Worm (Caenorhabditis elegans): ENCODE data around the gene pak-1.

Gene pak-1

ce11 chrX:6048508-6048907, at the start of gene pak-1:
TSS of gene pak-1 (minus strand) at chrX:6048608.
- no peak for TF ChIP-seq unc-62 (GFP tag; optimal IDR thresholded peaks at IDR 0.05)

- TF ChIP-seq unc-62 (GFP tag; optimal IDR thresholded peaks at IDR 0.05), result no peak
Observed at ce11 chrX:6097551-6097950, 49.1 kb upstream of the pak-1 start, which contains the start of gene C15H9.4. TSS of gene C15H9.4 (plus strand) at chrX:6097643.

- no peak for TF ChIP-seq unc-62 (GFP tag; optimal IDR thresholded peaks at IDR 0.05)
Observed at ce11 chrX:6093046-6093445, 44.6 kb upstream of the pak-1 start, which contains the start of gene C15H9.5. TSS of gene C15H9.5 (plus strand) at chrX:6093300.

- TF ChIP-seq unc-62 (GFP tag; optimal IDR thresholded peaks at IDR 0.05), result no peak
Observed at ce11 chrX:6092533-6092932, 44.1 kb upstream of the pak-1 start.

ce11 chrX:6091967-6092366, 43.6 kb upstream of the pak-1 start, which contains the start of gene hsp-3:
TSS of gene hsp-3 (minus strand) at chrX:6092124.
- no peak for TF ChIP-seq unc-62 (GFP tag; optimal IDR thresholded peaks at IDR 0.05)

ce11 chrX:6090779-6091178, 42.4 kb upstream of the pak-1 start:
- TF ChIP-seq unc-62 (GFP tag; optimal IDR thresholded peaks at IDR 0.05), result no peak

- TF ChIP-seq unc-62 (GFP tag; optimal IDR thresholded peaks at IDR 0.05), result no peak
Observed at ce11 chrX:6088718-6089117, 40.3 kb upstream of the pak-1 start.

- TF ChIP-seq unc-62 (GFP tag; optimal IDR thresholded peaks at IDR 0.05), result no peak
Observed at ce11 chrX:6087676-6088075, 39.3 kb upstream of the pak-1 start, which contains the start of gene C45B2.8. TSS of gene C45B2.8 (plus strand) at chrX:6087976.

- TF ChIP-seq unc-62 (GFP tag; optimal IDR thresholded peaks at IDR 0.05), result no peak
Observed at ce11 chrX:6085824-6086223, 37.4 kb upstream of the pak-1 start, which contains the start of gene C45B2.1. TSS of gene C45B2.1 (plus strand) at chrX:6086124.

- no peak for TF ChIP-seq unc-62 (GFP tag; optimal IDR thresholded peaks at IDR 0.05)
Observed at ce11 chrX:6084439-6084838, 36.0 kb upstream of the pak-1 start, which contains the start of gene C45B2.2. TSS of gene C45B2.2 (plus strand) at chrX:6084739.

- TF ChIP-seq unc-62 (GFP tag; optimal IDR thresholded peaks at IDR 0.05), result no peak
Observed at ce11 chrX:6082660-6083059, 34.3 kb upstream of the pak-1 start, which contains the start of gene C45B2.3. TSS of gene C45B2.3 (plus strand) at chrX:6082960.

- no peak for TF ChIP-seq unc-62 (GFP tag; optimal IDR thresholded peaks at IDR 0.05)
Observed at ce11 chrX:6081793-6082192, 33.4 kb upstream of the pak-1 start.

- TF ChIP-seq unc-62 (GFP tag; optimal IDR thresholded peaks at IDR 0.05), result no peak
Observed at ce11 chrX:6075209-6075608, 26.8 kb upstream of the pak-1 start, which contains the start of gene lgc-58. TSS of gene lgc-58 (plus strand) at chrX:6075509.

ce11 chrX:6066618-6067017, 18.2 kb upstream of the pak-1 start:
- TF ChIP-seq unc-62 (GFP tag; optimal IDR thresholded peaks at IDR 0.05), result no peak

ce11 chrX:6065936-6066452, 17.6 kb upstream of the pak-1 start, which contains the start of gene ptr-4:
TSS of gene ptr-4 (minus strand) at chrX:6065986.
- no peak for TF ChIP-seq unc-62 (GFP tag; optimal IDR thresholded peaks at IDR 0.05)

- no peak for TF ChIP-seq unc-62 (GFP tag; optimal IDR thresholded peaks at IDR 0.05)
Observed at ce11 chrX:6064385-6064784, 16.0 kb upstream of the pak-1 start.

ce11 chrX:6059163-6059782, 10.9 kb upstream of the pak-1 start:
- no peak for TF ChIP-seq unc-62 (GFP tag; optimal IDR thresholded peaks at IDR 0.05)

Data from whole organism, dauer.